Fruit fly (Drosophila melanogaster) whole organism: ENCODE data around the gene sol.

ENCODE experiments used
- CG8478 ChIP-seq: fragments of >200 bp; optimal IDR thresholded peaks from 2 replicates; lab custom pipeline; 2018; ENCODE audit warnings: inconsistent platforms
- Dll ChIP-seq: fragments of >200 bp; optimal IDR thresholded peaks from 2 replicates; lab custom pipeline; 2017
- EcR ChIP-seq, 2 experiments: fragments of >200 bp; optimal IDR thresholded peaks; 2 replicates each; lab custom pipeline; 2017; ENCODE audit warnings: missing biosample characterization in 2 of 2, missing genetic modification characterization in 2 of 2, missing genetic modification reagents in 2 of 2
- pan ChIP-seq: fragments of >200 bp; optimal IDR thresholded peaks from 2 replicates; lab custom pipeline; 2017
- psq ChIP-seq: fragments of >200 bp; optimal IDR thresholded peaks from 2 replicates; lab custom pipeline; 2017
- usp ChIP-seq: fragments of >200 bp; optimal IDR thresholded peaks from 2 replicates; lab custom pipeline; 2017; ENCODE audit warnings: missing biosample characterization, missing genetic modification characterization, mixed read lengths

The sol gene

DNA sequence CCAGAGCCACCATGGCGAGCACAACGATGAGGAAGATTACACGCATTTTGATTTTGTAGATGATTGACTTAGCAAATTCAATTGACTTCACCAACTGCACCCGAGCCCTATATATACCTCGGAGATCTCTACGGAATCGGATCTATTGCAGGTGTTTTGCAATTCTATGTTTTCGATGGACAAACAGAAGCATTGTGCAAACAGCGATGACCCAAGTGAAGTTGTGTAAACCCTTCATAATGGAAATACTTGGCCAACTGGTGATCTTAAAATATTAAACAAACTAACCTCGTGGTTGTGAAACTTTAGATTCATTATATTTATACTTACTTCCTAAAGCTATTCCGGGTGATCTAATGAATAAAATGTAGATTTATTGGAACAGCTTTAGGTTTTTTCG is 52.6 kb downstream of the sol start, which contains the start of gene whe:
TSS of gene whe (minus strand) at position 101 of the 400 bp plus-strand sequence.
- TF ChIP-seq CG8478 (lab: Kevin White, UChicago): no peak
- TF ChIP-seq pan (lab: Kevin White, UChicago): no peak
- no peak for TF ChIP-seq usp
- no peak for TF ChIP-seq psq (lab: Kevin White, UChicago)
- TF ChIP-seq Dll: no peak
- TF ChIP-seq EcR (GFP tag; optimal IDR thresholded peaks at IDR 0.05; lab: Kevin White, UChicago): no peak
